Worm (Caenorhabditis elegans) whole organism, L3 larva: ENCODE results near the gene C53C11.2.

Experiments used
- R02D3.7 ChIP-seq: fragments of 150-350 bp; optimal IDR thresholded peaks from 2 replicates; lab custom pipeline; 2014; ENCODE audit warnings: missing biosample characterization, missing genetic modification characterization
- ceh-16 ChIP-seq: sonication (generic microtip); optimal IDR thresholded peaks from 2 replicates; lab custom pipeline; 2017; ENCODE audit warnings: missing biosample characterization, missing genetic modification characterization
- ceh-82 ChIP-seq: fragments of 150-350 bp; optimal IDR thresholded peaks from 2 replicates; lab custom pipeline; 2014; ENCODE audit warnings: missing biosample characterization, missing genetic modification characterization
- daf-12 ChIP-seq: fragments of 150-350 bp; optimal IDR thresholded peaks from 2 replicates; lab custom pipeline; 2014; ENCODE audit warnings: missing biosample characterization, missing genetic modification reagents, missing genetic modification characterization
- egl-27 ChIP-seq: sonication (generic microtip); optimal IDR thresholded peaks from 4 replicates; lab custom pipeline; 2017; ENCODE audit warnings: missing biosample characterization, missing genetic modification reagents, missing genetic modification characterization
- elt-1 ChIP-seq: fragments of 150-350 bp; optimal IDR thresholded peaks from 2 replicates; lab custom pipeline; 2014; ENCODE audit warnings: missing biosample characterization, missing genetic modification characterization
- elt-2 ChIP-seq: sonication (generic microtip); optimal IDR thresholded peaks from 2 replicates; lab custom pipeline; 2016; ENCODE audit warnings: missing genetic modification reagents, mild to moderate bottlenecking, missing genetic modification characterization, missing compliant biosample characterization
- elt-3 ChIP-seq, 3 experiments: fragments of 150-350 bp in 1 of 3; sonication (generic microtip) in 2 of 3; optimal IDR thresholded peaks; 2 replicates in 2 of 3; 4 replicates in 1 of 3; lab custom pipeline; 2014 to 2017; ENCODE audit warnings: missing biosample characterization in 3 of 3, missing genetic modification characterization in 3 of 3
- eor-1 ChIP-seq, 2 experiments: fragments of 150-350 bp; optimal IDR thresholded peaks; 2 replicates each; lab custom pipeline; 2014 to 2018; ENCODE audit warnings: missing biosample characterization in 2 of 2, missing genetic modification characterization in 2 of 2
- fkh-10 ChIP-seq: sonication (generic microtip); optimal IDR thresholded peaks from 2 replicates; lab custom pipeline; 2017; ENCODE audit warnings: missing biosample characterization, missing genetic modification reagents, missing genetic modification characterization
- fos-1 ChIP-seq: fragments of 150-350 bp; optimal IDR thresholded peaks from 2 replicates; lab custom pipeline; 2014; ENCODE audit warnings: missing biosample characterization, missing genetic modification characterization
- hmg-11 ChIP-seq: sonication (generic microtip); optimal IDR thresholded peaks from 2 replicates; lab custom pipeline; 2016; ENCODE audit warnings: missing genetic modification characterization, missing compliant biosample characterization
- jun-1 ChIP-seq: fragments of 150-350 bp; optimal IDR thresholded peaks from 2 replicates; lab custom pipeline; 2014; ENCODE audit warnings: missing biosample characterization, missing genetic modification reagents, missing genetic modification characterization
- lin-15B ChIP-seq: fragments of 150-350 bp; optimal IDR thresholded peaks from 2 replicates; lab custom pipeline; 2014; ENCODE audit warnings: missing biosample characterization, missing genetic modification characterization
- lin-39 ChIP-seq: fragments of 150-350 bp; optimal IDR thresholded peaks from 2 replicates; lab custom pipeline; 2018; ENCODE audit warnings: missing biosample characterization, missing genetic modification reagents, missing genetic modification characterization
- mdl-1 ChIP-seq: fragments of 150-350 bp; optimal IDR thresholded peaks from 2 replicates; lab custom pipeline; 2014; ENCODE audit warnings: missing biosample characterization, missing genetic modification characterization
- nhr-12 ChIP-seq: fragments of 150-350 bp; optimal IDR thresholded peaks from 2 replicates; lab custom pipeline; 2014; ENCODE audit warnings: missing biosample characterization, missing genetic modification characterization
- nhr-23 ChIP-seq: fragments of 150-350 bp; optimal IDR thresholded peaks from 2 replicates; lab custom pipeline; 2014; ENCODE audit warnings: missing biosample characterization, missing genetic modification reagents, missing genetic modification characterization
- nhr-25 ChIP-seq: sonication (generic microtip); optimal IDR thresholded peaks from 2 replicates; lab custom pipeline; 2017; ENCODE audit warnings: missing biosample characterization, missing genetic modification characterization
- nhr-76 ChIP-seq: fragments of 150-350 bp; sonication (generic microtip); optimal IDR thresholded peaks from 5 replicates; lab custom pipeline; 2014; ENCODE audit warnings: missing biosample characterization, missing genetic modification characterization
- nhr-77 ChIP-seq: fragments of 150-350 bp; optimal IDR thresholded peaks from 2 replicates; lab custom pipeline; 2014; ENCODE audit warnings: missing biosample characterization, missing genetic modification characterization
- pha-4 ChIP-seq: fragments of 150-350 bp; optimal IDR thresholded peaks from 2 replicates; lab custom pipeline; 2014; ENCODE audit warnings: missing biosample characterization, missing genetic modification reagents, missing genetic modification characterization
- pqm-1 ChIP-seq: fragments of 150-350 bp; optimal IDR thresholded peaks from 2 replicates; lab custom pipeline; 2017; ENCODE audit warnings: missing biosample characterization, missing genetic modification characterization, inconsistent platforms
- sea-2 ChIP-seq: fragments of 150-350 bp; sonication (generic microtip); optimal IDR thresholded peaks from 4 replicates; lab custom pipeline; 2014; ENCODE audit warnings: missing biosample characterization, missing genetic modification reagents, missing genetic modification characterization
- skn-1 ChIP-seq: fragments of 150-350 bp; optimal IDR thresholded peaks from 2 replicates; lab custom pipeline; 2014; ENCODE audit warnings: missing biosample characterization, missing genetic modification characterization
- snpc-4 ChIP-seq: fragments of 150-350 bp; optimal IDR thresholded peaks from 2 replicates; lab custom pipeline; 2014; ENCODE audit warnings: missing biosample characterization, missing genetic modification characterization
- tbx-2 ChIP-seq: sonication (generic microtip); optimal IDR thresholded peaks from 2 replicates; lab custom pipeline; 2016; ENCODE audit warnings: mild to moderate bottlenecking, missing genetic modification characterization, missing compliant biosample characterization
- unc-39 ChIP-seq: sonication (generic microtip); optimal IDR thresholded peaks from 4 replicates; lab custom pipeline; 2017; ENCODE audit warnings: missing biosample characterization, missing genetic modification characterization
- unc-62 ChIP-seq: fragments of 150-350 bp; sonication (generic microtip); optimal IDR thresholded peaks from 4 replicates; lab custom pipeline; 2014; ENCODE audit warnings: missing biosample characterization, missing genetic modification reagents, missing genetic modification characterization
- ztf-11 ChIP-seq: fragments of 150-350 bp; optimal IDR thresholded peaks from 2 replicates; lab custom pipeline; 2014; ENCODE audit warnings: missing biosample characterization, missing genetic modification characterization
- ztf-4 ChIP-seq: fragments of 150-350 bp; optimal IDR thresholded peaks from 2 replicates; lab custom pipeline; 2014; ENCODE audit warnings: missing biosample characterization, missing genetic modification characterization

Gene C53C11.2

ce11 chrX:17338944-17339343 lies 2.5 kb downstream of the C53C11.2 start:
- no peak for TF ChIP-seq ceh-82 (tag; lab: Kevin White, UChicago)
- no peak for TF ChIP-seq elt-2 (tag; lab: Kevin White, UChicago)
- no peak for TF ChIP-seq elt-3 (tag; optimal IDR thresholded peaks at IDR 0.05; lab: Kevin White, UChicago)
- TF ChIP-seq eor-1 (tag; optimal IDR thresholded peaks at IDR 0.05; lab: Kevin White, UChicago), result no peak
- no peak for TF ChIP-seq unc-62 (GFP tag; lab: Kevin White, UChicago)
- no peak for TF ChIP-seq ceh-16 (tag; lab: Kevin White, UChicago)
- no peak for TF ChIP-seq snpc-4 (tag; lab: Kevin White, UChicago)
- no peak for TF ChIP-seq R02D3.7 (tag; lab: Kevin White, UChicago)
- TF ChIP-seq pqm-1 (tag; lab: Kevin White, UChicago), result no peak
- no peak for TF ChIP-seq lin-15B (tag; lab: Kevin White, UChicago)
- TF ChIP-seq unc-39 (tag; lab: Kevin White, UChicago), result no peak
- TF ChIP-seq nhr-25 (tag; lab: Kevin White, UChicago), result no peak
- TF ChIP-seq fos-1 (tag; lab: Kevin White, UChicago), result no peak
- no peak for TF ChIP-seq ztf-11 (tag; lab: Kevin White, UChicago)

ce11 chrX:17340484-17340883 lies 4.0 kb downstream of the C53C11.2 start, which contains the start of gene C53C11.1:
C53C11.1 (plus strand) TSS chrX:17340784.
- TF ChIP-seq lin-39, result no peak
- TF ChIP-seq fkh-10 (GFP tag; lab: Kevin White, UChicago), result no peak
- TF ChIP-seq tbx-2 (tag; lab: Kevin White, UChicago), result no peak
- no peak for TF ChIP-seq egl-27 (tag; lab: Kevin White, UChicago)
- TF ChIP-seq nhr-23, result no peak

- TF ChIP-seq pqm-1 (tag; lab: Kevin White, UChicago) (no peak), R02D3.7 (tag; lab: Kevin White, UChicago) (no peak), eor-1 (tag; optimal IDR thresholded peaks at IDR 0.05; lab: Kevin White, UChicago) (no peak), nhr-25 (tag; lab: Kevin White, UChicago) (no peak), mdl-1 (tag; lab: Kevin White, UChicago) (no peak), lin-15B (tag; lab: Kevin White, UChicago) (no peak), pha-4 (tag; lab: Kevin White, UChicago) (no peak), jun-1 (tag; lab: Kevin White, UChicago) (no peak), sea-2 (GFP tag; lab: Kevin White, UChicago) (no peak), unc-62 (GFP tag; lab: Kevin White, UChicago) (no peak), nhr-77 (tag; lab: Kevin White, UChicago) (no peak), ztf-4 (no peak), ztf-11 (tag; lab: Kevin White, UChicago) (no peak)
These were observed 13.0 kb downstream of the C53C11.2 start for ce11 chrX:17349411-17349810.

- TF ChIP-seq fkh-10 (GFP tag; lab: Kevin White, UChicago) (peak; percentile 87), hmg-11 (tag; lab: Kevin White, UChicago) (no peak)
These were observed 15.7 kb downstream of the C53C11.2 start for ce11 chrX:17352098-17352497.

DNA sequence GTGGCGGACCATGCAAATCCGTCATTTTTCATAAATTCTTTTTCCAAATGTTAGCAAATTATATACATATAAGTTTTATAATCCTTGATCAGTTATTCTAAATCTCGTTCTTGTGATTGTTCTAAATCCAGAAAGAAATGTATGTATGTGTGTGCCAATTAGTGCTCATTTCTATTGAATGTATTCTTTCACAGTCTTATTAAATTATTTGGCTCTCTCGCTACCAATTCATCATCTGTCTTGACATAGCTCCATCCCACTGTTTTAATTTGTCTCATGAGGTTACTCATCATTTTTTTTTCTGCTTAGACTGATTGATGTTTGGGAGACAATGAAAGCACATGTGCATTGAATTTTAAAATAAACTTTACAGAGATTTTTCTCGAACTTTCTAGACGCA lies 19.0 kb downstream of the C53C11.2 start:
- TF ChIP-seq fkh-10 (GFP tag; lab: Kevin White, UChicago) (no peak), pha-4 (tag; lab: Kevin White, UChicago) (no peak), tbx-2 (tag; lab: Kevin White, UChicago) (no peak), nhr-12 (tag; lab: Kevin White, UChicago) (no peak), nhr-76 (no peak), skn-1 (no peak)

- TF ChIP-seq daf-12 (tag; lab: Kevin White, UChicago), result no peak
- no peak for TF ChIP-seq nhr-12 (tag; lab: Kevin White, UChicago)
- TF ChIP-seq lin-15B (tag; lab: Kevin White, UChicago), result no peak
- TF ChIP-seq sea-2 (GFP tag; lab: Kevin White, UChicago), result no peak
- no peak for TF ChIP-seq snpc-4 (tag; lab: Kevin White, UChicago)
- no peak for TF ChIP-seq lin-39
- TF ChIP-seq elt-1 (tag; lab: Kevin White, UChicago), result no peak
- TF ChIP-seq R02D3.7 (tag; lab: Kevin White, UChicago), result no peak
- no peak for TF ChIP-seq skn-1
- TF ChIP-seq nhr-23, result no peak
- no peak for TF ChIP-seq unc-39 (tag; lab: Kevin White, UChicago)
These were observed 20.3 kb downstream of the C53C11.2 start for ce11 chrX:17356748-17357147.
